Worm (Caenorhabditis elegans) whole organism, midembryonic: ENCODE data around the gene pas-1.
"Not testable (repeated sequence)": the region's sequence is repeated elsewhere in the genome, so short reads cannot be mapped to it uniquely, and the experiment has no call there.

Experiments used
- T22C8.4 ChIP-seq: fragments of 200-800 bp; sonication (Bioruptor generic); IDR thresholded peaks from 2 replicates; pipeline ENCODE4 v1.3.6; 2022; ENCODE audit warnings: missing genetic modification characterization, missing compliant biosample characterization
- cog-1 ChIP-seq: sonication (generic microtip); optimal IDR thresholded peaks from 2 replicates; lab custom pipeline; 2016; ENCODE audit warnings: missing genetic modification characterization, missing compliant biosample characterization
- flt-1 ChIP-seq: fragments of 200-800 bp; sonication (Bioruptor generic); IDR thresholded peaks from 2 replicates; pipeline ENCODE4 v1.3.6; 2022; ENCODE audit warnings: missing genetic modification characterization, missing compliant biosample characterization
- klf-2 ChIP-seq: fragments of 200-800 bp; sonication (Bioruptor generic); conservative IDR thresholded peaks from 2 replicates; pipeline ENCODE4 v1.3.6; 2022; ENCODE audit warnings: missing genetic modification reagents, missing genetic modification characterization, missing compliant biosample characterization
- med-1 ChIP-seq: sonication (generic microtip); optimal IDR thresholded peaks from 2 replicates; lab custom pipeline; 2017; ENCODE audit warnings: missing genetic modification characterization, mild to moderate bottlenecking, missing compliant biosample characterization, antibody characterized with exemption, missing genetic modification reagents; ENCODE audit not compliant: insufficient read depth
- ref-1 ChIP-seq: fragments of 200-800 bp; sonication (Bioruptor generic); conservative IDR thresholded peaks from 2 replicates; pipeline ENCODE4 v1.3.6; 2022; ENCODE audit warnings: missing genetic modification reagents, missing genetic modification characterization, missing compliant biosample characterization
- tab-1 ChIP-seq: fragments of 200-800 bp; sonication (Bioruptor generic); IDR thresholded peaks from 2 replicates; pipeline ENCODE4 v1.3.6; 2022; ENCODE audit warnings: missing genetic modification characterization, missing compliant biosample characterization
- ztf-23 ChIP-seq: fragments of 200-800 bp; sonication (Bioruptor generic); IDR thresholded peaks from 2 replicates; pipeline ENCODE4 v1.3.6; 2022; ENCODE audit warnings: missing genetic modification reagents, missing genetic modification characterization, missing compliant biosample characterization
- ztf-29 ChIP-seq: fragments of 200-800 bp; sonication (Bioruptor generic); IDR thresholded peaks from 2 replicates; pipeline ENCODE4 v1.3.6; 2022; ENCODE audit warnings: missing genetic modification reagents, missing genetic modification characterization, missing compliant biosample characterization

pas-1 gene

DNA sequence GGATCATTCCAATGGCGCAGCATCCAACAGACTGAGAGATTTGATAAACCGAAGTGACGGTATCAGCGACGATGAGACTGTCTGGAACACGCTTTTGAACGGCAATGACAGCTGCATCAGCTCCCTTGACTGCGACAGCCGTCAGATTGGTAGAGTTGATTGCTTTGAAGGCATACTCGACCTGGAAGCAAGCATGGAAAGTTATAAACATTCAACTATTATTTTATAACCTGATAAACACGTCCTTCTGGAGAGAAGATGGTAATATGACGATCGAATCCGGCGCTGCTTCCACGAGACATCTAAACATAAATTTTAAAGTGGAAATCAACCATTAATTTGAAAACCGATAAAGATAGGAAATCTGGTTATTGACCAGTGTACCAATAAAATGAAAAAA lies at the start of gene pas-1:
pas-1 (minus strand) TSS at position 302 of the 400 bp plus-strand sequence.
- TF ChIP-seq tab-1 (GFP tag; lab: Robert Waterston, UW) (no peak), klf-2 (GFP tag; lab: Robert Waterston, UW) (no peak), flt-1 (GFP tag; lab: Robert Waterston, UW) (no peak), ztf-29 (GFP tag; lab: Robert Waterston, UW) (no peak), ztf-23 (GFP tag; lab: Robert Waterston, UW) (no peak), ref-1 (no peak), T22C8.4 (GFP tag; lab: Robert Waterston, UW) (no peak), cog-1 (tag; lab: Kevin White, UChicago) (no peak), med-1 (GFP tag; lab: Kevin White, UChicago) (no peak)

DNA sequence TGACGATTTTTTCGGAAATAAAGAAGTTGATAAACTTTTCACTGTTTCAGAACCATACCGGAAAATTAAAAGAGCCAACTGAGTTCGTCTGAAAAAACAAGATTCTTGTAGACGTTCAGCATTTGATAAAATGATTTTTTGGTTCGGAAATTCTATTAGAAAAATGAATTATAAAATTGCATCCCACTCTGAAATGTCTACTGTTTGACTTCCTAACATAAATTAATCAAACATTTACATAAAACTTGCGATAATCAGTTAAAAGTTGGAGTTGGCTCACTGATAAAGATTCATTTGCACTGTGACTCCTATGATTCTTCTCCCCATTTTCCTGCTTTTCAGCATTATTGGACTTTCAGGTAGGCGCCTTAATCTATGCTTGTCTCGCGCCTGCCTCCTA lies 46.5 kb upstream of the pas-1 start, which contains the start of gene clec-57:
clec-57 (plus strand) TSS at position 301 of the 400 bp plus-strand sequence.
- TF ChIP-seq cog-1 (tag; lab: Kevin White, UChicago), result no peak
- TF ChIP-seq T22C8.4 (GFP tag; lab: Robert Waterston, UW), result no peak
- no peak for TF ChIP-seq tab-1 (GFP tag; lab: Robert Waterston, UW)
- TF ChIP-seq ztf-23 (GFP tag; lab: Robert Waterston, UW), result no peak
- no peak for TF ChIP-seq klf-2 (GFP tag; lab: Robert Waterston, UW)
- TF ChIP-seq med-1 (GFP tag; lab: Kevin White, UChicago), result no peak
- no peak for TF ChIP-seq ref-1
- no peak for TF ChIP-seq ztf-29 (GFP tag; lab: Robert Waterston, UW)
- TF ChIP-seq flt-1 (GFP tag; lab: Robert Waterston, UW), result no peak

DNA sequence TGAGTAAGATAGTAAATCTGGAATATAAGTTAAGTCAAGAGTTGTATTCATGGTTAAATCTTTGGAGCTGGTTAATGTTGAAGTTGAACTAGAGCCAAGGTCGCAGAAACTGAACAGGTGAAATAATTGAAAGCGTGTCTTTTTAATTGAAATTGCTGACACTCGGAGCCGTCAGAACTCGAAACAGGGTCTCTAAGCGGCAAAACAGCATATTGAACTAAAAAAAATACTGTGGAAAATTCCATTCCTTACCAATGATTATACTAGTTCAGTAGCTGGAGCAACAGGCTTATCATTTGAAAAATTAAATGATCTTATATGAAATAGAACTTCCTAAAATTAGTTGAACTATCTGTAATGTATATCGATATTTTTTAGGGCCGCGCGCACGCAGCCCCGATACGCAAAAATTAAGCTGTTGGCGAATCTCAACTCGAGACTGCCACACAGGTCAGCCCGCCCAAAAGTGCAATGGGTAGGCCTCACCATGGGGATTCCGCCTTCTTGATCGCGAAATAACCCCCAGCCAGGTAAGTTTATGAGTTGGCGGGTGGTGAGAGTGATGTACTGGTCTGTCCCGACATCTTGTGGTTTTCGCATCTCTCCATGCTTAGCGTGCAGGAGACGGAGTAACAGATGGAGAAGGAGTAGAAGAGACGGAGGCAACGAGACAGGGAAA lies 45.9 kb upstream of the pas-1 start, which contains the start of gene srz-97:
srz-97 (minus strand) TSS at position 51 of the 679 bp plus-strand sequence.
- TF ChIP-seq med-1 (GFP tag; lab: Kevin White, UChicago), result no peak
- TF ChIP-seq flt-1 (GFP tag; lab: Robert Waterston, UW), result 0 out of 2 replicates have a peak, but pooled peaks have one; percentile 11
- no peak for TF ChIP-seq ztf-29 (GFP tag; lab: Robert Waterston, UW)
- TF ChIP-seq ref-1, result 0 out of 2 replicates have a peak, but pooled peaks have one; percentile 41

ce11 chrV:14464368-14464767 lies 42.0 kb upstream of the pas-1 start, which contains the start of gene F08H9.4:
Gene F08H9.4 (minus strand): TSS chrV:14464428.
- TF ChIP-seq cog-1 (tag; lab: Kevin White, UChicago), result no peak
- TF ChIP-seq ztf-29 (GFP tag; lab: Robert Waterston, UW), result no peak
- no peak for TF ChIP-seq ztf-23 (GFP tag; lab: Robert Waterston, UW)
- no peak for TF ChIP-seq flt-1 (GFP tag; lab: Robert Waterston, UW)
- TF ChIP-seq klf-2 (GFP tag; lab: Robert Waterston, UW), result no peak
- no peak for TF ChIP-seq med-1 (GFP tag; lab: Kevin White, UChicago)
- TF ChIP-seq tab-1 (GFP tag; lab: Robert Waterston, UW), result no peak
- no peak for TF ChIP-seq ref-1
- TF ChIP-seq T22C8.4 (GFP tag; lab: Robert Waterston, UW), result no peak

ce11 chrV:14463087-14463486 lies 40.7 kb upstream of the pas-1 start, which contains the start of gene F08H9.3:
Gene F08H9.3 (minus strand): TSS chrV:14463338.
- not testable (repeated sequence) for TF ChIP-seq flt-1 (GFP tag; lab: Robert Waterston, UW); ref-1; klf-2 (GFP tag; lab: Robert Waterston, UW)

DNA sequence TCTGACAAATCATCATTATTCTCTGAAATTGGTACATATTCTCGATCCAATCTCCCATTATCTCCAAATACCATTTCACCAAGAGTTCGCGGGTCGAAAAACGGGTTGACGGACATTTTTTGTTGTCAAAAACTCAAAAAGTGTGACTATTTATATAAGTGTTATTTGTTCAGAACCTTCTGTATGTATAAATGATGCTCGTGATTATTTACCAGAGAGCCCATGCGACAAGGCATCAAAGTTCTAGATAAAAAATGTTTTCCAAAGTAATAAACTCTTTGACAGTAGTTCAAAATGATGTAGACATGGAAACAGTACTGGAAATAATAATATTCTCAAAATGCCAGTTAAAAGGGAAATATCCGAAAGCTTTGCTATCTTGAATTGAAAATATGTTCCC lies 40.2 kb upstream of the pas-1 start:
- no peak for TF ChIP-seq ztf-23 (GFP tag; lab: Robert Waterston, UW)
- TF ChIP-seq klf-2 (GFP tag; lab: Robert Waterston, UW), result no peak
- TF ChIP-seq flt-1 (GFP tag; lab: Robert Waterston, UW), result no peak
- TF ChIP-seq tab-1 (GFP tag; lab: Robert Waterston, UW), result no peak
- TF ChIP-seq T22C8.4 (GFP tag; lab: Robert Waterston, UW), result no peak
- no peak for TF ChIP-seq ref-1
- TF ChIP-seq ztf-29 (GFP tag; lab: Robert Waterston, UW), result no peak
- TF ChIP-seq cog-1 (tag; lab: Kevin White, UChicago), result no peak
- no peak for TF ChIP-seq med-1 (GFP tag; lab: Kevin White, UChicago)

DNA sequence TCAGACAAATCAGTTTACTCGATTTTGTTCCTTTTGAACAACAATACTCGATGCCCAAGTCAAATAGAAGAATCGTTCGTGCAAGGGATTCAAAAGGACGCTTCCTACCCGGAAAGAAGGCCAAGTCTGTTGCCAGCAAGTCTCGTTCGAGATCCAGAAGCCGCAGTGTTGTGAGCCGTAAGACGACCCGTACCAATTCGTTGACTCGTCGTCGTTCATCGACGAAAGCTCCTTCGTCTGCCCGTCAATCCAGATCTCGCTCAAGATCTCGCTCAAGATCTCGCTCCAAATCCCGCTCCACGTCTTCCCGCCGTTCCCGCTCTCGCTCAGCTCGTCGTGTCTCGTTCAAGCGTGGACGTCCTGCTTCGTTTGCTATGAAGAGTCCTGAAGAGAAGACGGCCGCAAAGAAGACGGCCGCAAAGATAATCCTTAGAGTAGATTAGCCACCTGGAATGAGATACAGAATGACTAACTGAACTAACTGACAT lies 38.2 kb upstream of the pas-1 start, which contains the start of gene F08H9.2:
F08H9.2 (plus strand) TSS at position 51 of the 488 bp plus-strand sequence.
- TF ChIP-seq cog-1 (tag; lab: Kevin White, UChicago), result no peak
- TF ChIP-seq ztf-29 (GFP tag; lab: Robert Waterston, UW), result no peak
- no peak for TF ChIP-seq klf-2 (GFP tag; lab: Robert Waterston, UW)
- TF ChIP-seq ref-1, result no peak
- no peak for TF ChIP-seq tab-1 (GFP tag; lab: Robert Waterston, UW)
- no peak for TF ChIP-seq T22C8.4 (GFP tag; lab: Robert Waterston, UW)
- no peak for TF ChIP-seq ztf-23 (GFP tag; lab: Robert Waterston, UW)
- TF ChIP-seq med-1 (GFP tag; lab: Kevin White, UChicago), result no peak
- no peak for TF ChIP-seq flt-1 (GFP tag; lab: Robert Waterston, UW)

DNA sequence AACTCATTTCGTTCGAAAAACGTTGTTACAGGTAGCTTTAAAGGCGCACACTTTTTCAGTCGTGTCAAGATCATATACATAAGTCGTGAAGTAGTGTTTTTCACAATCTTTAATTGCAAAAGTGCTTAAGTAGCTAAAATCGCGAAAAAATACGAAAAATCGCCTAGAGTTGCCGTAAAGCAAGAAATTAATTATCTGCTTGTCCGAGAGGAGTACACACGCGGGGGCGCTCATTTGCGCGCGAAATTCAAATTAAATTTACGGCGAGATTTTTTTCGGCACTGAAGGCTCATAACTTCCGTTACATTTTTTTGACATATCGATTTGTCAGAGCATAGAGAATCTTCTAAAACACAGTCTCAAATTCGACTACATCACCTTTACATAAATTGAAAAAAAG lies 37.7 kb upstream of the pas-1 start:
- TF ChIP-seq T22C8.4 (GFP tag; lab: Robert Waterston, UW) (no peak), cog-1 (tag; lab: Kevin White, UChicago) (no peak), ref-1 (no peak), flt-1 (GFP tag; lab: Robert Waterston, UW) (no peak), ztf-23 (GFP tag; lab: Robert Waterston, UW) (no peak), tab-1 (GFP tag; lab: Robert Waterston, UW) (no peak), klf-2 (GFP tag; lab: Robert Waterston, UW) (no peak), med-1 (GFP tag; lab: Kevin White, UChicago) (no peak), ztf-29 (GFP tag; lab: Robert Waterston, UW) (no peak)

ce11 chrV:14457070-14457469 lies 34.7 kb upstream of the pas-1 start, which contains the start of gene coh-3:
Gene coh-3 (plus strand): TSS chrV:14457422.
- no peak for TF ChIP-seq klf-2 (GFP tag; lab: Robert Waterston, UW)
